Worm (Caenorhabditis elegans) whole organism, mixed stage, embryonic: ENCODE results near the gene sri-32.

Experiments used
- M03D4.4 ChIP-seq: sonication (generic microtip); optimal IDR thresholded peaks from 2 replicates; lab custom pipeline; 2017; ENCODE audit warnings: mild to moderate bottlenecking, missing genetic modification characterization, missing compliant biosample characterization
- bed-3 ChIP-seq: fragments of 200-800 bp; sonication (Bioruptor generic); optimal IDR thresholded peaks from 3 replicates; lab custom pipeline; 2018; ENCODE audit warnings: mild to moderate bottlenecking, missing genetic modification characterization, moderate library complexity, missing compliant biosample characterization
- blmp-1 ChIP-seq: fragments of 150-350 bp; optimal IDR thresholded peaks from 2 replicates; lab custom pipeline; 2014; ENCODE audit warnings: missing biosample characterization, missing genetic modification characterization
- ceh-39 ChIP-seq: fragments of 150-350 bp; optimal IDR thresholded peaks from 2 replicates; lab custom pipeline; 2014; ENCODE audit warnings: missing biosample characterization, missing genetic modification characterization
- ceh-43 ChIP-seq: fragments of 200-800 bp; sonication (Bioruptor generic); optimal IDR thresholded peaks from 2 replicates; lab custom pipeline; 2018; ENCODE audit warnings: mild to moderate bottlenecking, missing genetic modification characterization, moderate library complexity, missing compliant biosample characterization
- ceh-83 ChIP-seq: fragments of 200-800 bp; sonication (Bioruptor generic); optimal IDR thresholded peaks from 2 replicates; lab custom pipeline; 2018; ENCODE audit warnings: mild to moderate bottlenecking, missing genetic modification characterization, missing compliant biosample characterization
- ces-1 ChIP-seq: fragments of 150-350 bp; optimal IDR thresholded peaks from 2 replicates; lab custom pipeline; 2014; ENCODE audit warnings: missing biosample characterization, missing genetic modification reagents, missing genetic modification characterization
- drap-1 ChIP-seq: fragments of 200-800 bp; sonication (Bioruptor generic); optimal IDR thresholded peaks from 3 replicates; lab custom pipeline; 2018; ENCODE audit warnings: mild to moderate bottlenecking, missing genetic modification characterization, missing compliant biosample characterization
- elt-1 ChIP-seq: sonication (generic microtip); optimal IDR thresholded peaks from 2 replicates; lab custom pipeline; 2017; ENCODE audit warnings: missing genetic modification characterization, mild to moderate bottlenecking, missing compliant biosample characterization, antibody characterized with exemption, moderate library complexity, borderline replicate concordance; ENCODE audit not compliant: insufficient read depth
- elt-3 ChIP-seq: fragments of 150-350 bp; optimal IDR thresholded peaks from 2 replicates; lab custom pipeline; 2014; ENCODE audit warnings: missing biosample characterization, missing genetic modification characterization
- flh-1 ChIP-seq: fragments of 200-800 bp; sonication (Bioruptor generic); optimal IDR thresholded peaks from 2 replicates; lab custom pipeline; 2018; ENCODE audit warnings: mild to moderate bottlenecking, missing genetic modification characterization, moderate library complexity, missing compliant biosample characterization
- ham-2 ChIP-seq: fragments of 200-800 bp; sonication (Bioruptor generic); optimal IDR thresholded peaks from 2 replicates; lab custom pipeline; 2018; ENCODE audit warnings: mild to moderate bottlenecking, missing genetic modification characterization, missing compliant biosample characterization
- hlh-1 ChIP-seq: fragments of 150-350 bp; optimal IDR thresholded peaks from 2 replicates; lab custom pipeline; 2014; ENCODE audit warnings: missing biosample characterization, missing genetic modification reagents, missing genetic modification characterization
- lin-13 ChIP-seq: fragments of 150-350 bp; optimal IDR thresholded peaks from 2 replicates; lab custom pipeline; 2014; ENCODE audit warnings: missing biosample characterization, missing genetic modification characterization
- lsy-2 ChIP-seq: fragments of 150-350 bp; optimal IDR thresholded peaks from 2 replicates; lab custom pipeline; 2014; ENCODE audit warnings: missing biosample characterization, missing genetic modification characterization
- mab-5 ChIP-seq: fragments of 150-350 bp; optimal IDR thresholded peaks from 2 replicates; lab custom pipeline; 2014; ENCODE audit warnings: missing biosample characterization, missing genetic modification characterization
- mep-1 ChIP-seq: fragments of 150-350 bp; optimal IDR thresholded peaks from 2 replicates; lab custom pipeline; 2017; ENCODE audit warnings: missing biosample characterization, missing genetic modification reagents, missing genetic modification characterization, inconsistent platforms
- mls-2 ChIP-seq: sonication (generic microtip); optimal IDR thresholded peaks from 2 replicates; lab custom pipeline; 2016; ENCODE audit warnings: mild to moderate bottlenecking, missing genetic modification characterization, moderate library complexity, missing compliant biosample characterization
- nhr-12 ChIP-seq: fragments of 150-350 bp; optimal IDR thresholded peaks from 2 replicates; lab custom pipeline; 2014; ENCODE audit warnings: missing biosample characterization, missing genetic modification characterization
- nhr-2 ChIP-seq: fragments of 150-350 bp; optimal IDR thresholded peaks from 2 replicates; lab custom pipeline; 2014; ENCODE audit warnings: missing biosample characterization, missing genetic modification characterization
- nhr-237 ChIP-seq: fragments of 150-350 bp; optimal IDR thresholded peaks from 2 replicates; lab custom pipeline; 2014; ENCODE audit warnings: missing biosample characterization, missing genetic modification characterization
- nhr-28 ChIP-seq: fragments of 150-350 bp; optimal IDR thresholded peaks from 2 replicates; lab custom pipeline; 2014; ENCODE audit warnings: missing biosample characterization, missing genetic modification characterization
- pha-4 ChIP-seq: fragments of 150-350 bp; optimal IDR thresholded peaks from 2 replicates; lab custom pipeline; 2018; ENCODE audit warnings: missing biosample characterization, missing genetic modification reagents, missing genetic modification characterization
- snpc-4 ChIP-seq: fragments of 150-350 bp; optimal IDR thresholded peaks from 2 replicates; lab custom pipeline; 2014; ENCODE audit warnings: missing biosample characterization, missing genetic modification characterization
- sptf-1 ChIP-seq: sonication (generic microtip); optimal IDR thresholded peaks from 2 replicates; lab custom pipeline; 2017; ENCODE audit warnings: mild to moderate bottlenecking, missing genetic modification characterization, moderate library complexity, missing compliant biosample characterization
- tbx-8 ChIP-seq: fragments of 200-800 bp; sonication (Bioruptor generic); optimal IDR thresholded peaks from 2 replicates; lab custom pipeline; 2018; ENCODE audit warnings: mild to moderate bottlenecking, missing genetic modification characterization, moderate library complexity, missing compliant biosample characterization
- unc-120 ChIP-seq: sonication (generic microtip); optimal IDR thresholded peaks from 2 replicates; lab custom pipeline; 2017; ENCODE audit warnings: missing genetic modification characterization, missing compliant biosample characterization; ENCODE audit not compliant: poor library complexity, severe bottlenecking
- unc-39 ChIP-seq: fragments of 150-350 bp; optimal IDR thresholded peaks from 2 replicates; lab custom pipeline; 2014; ENCODE audit warnings: missing biosample characterization, missing genetic modification characterization
- unc-62 ChIP-seq: fragments of 150-350 bp; optimal IDR thresholded peaks from 2 replicates; lab custom pipeline; 2014; ENCODE audit warnings: missing biosample characterization, missing genetic modification reagents, missing genetic modification characterization
- zip-8 ChIP-seq: fragments of 150-350 bp; optimal IDR thresholded peaks from 2 replicates; lab custom pipeline; 2014; ENCODE audit warnings: missing biosample characterization, missing genetic modification characterization
- ztf-11 ChIP-seq: fragments of 150-350 bp; optimal IDR thresholded peaks from 2 replicates; lab custom pipeline; 2014; ENCODE audit warnings: missing biosample characterization, missing genetic modification characterization

The sri-32 gene

ce11 chrII:3118907-3119382 lies 35.3 kb downstream of the sri-32 start, which contains the start of gene T10D4.6:
Gene T10D4.6 (plus strand): TSS chrII:3119332.
- no peak for TF ChIP-seq ham-2
- no peak for TF ChIP-seq ztf-11 (tag; lab: Kevin White, UChicago)
- TF ChIP-seq hlh-1 (tag; lab: Kevin White, UChicago): peak; percentile 18
- TF ChIP-seq lin-13: peak; percentile 17
- no peak for TF ChIP-seq zip-8
- TF ChIP-seq mep-1 (tag; lab: Kevin White, UChicago): peak; percentile 53
- TF ChIP-seq ceh-39: peak; percentile 9
- peak; percentile 30 for TF ChIP-seq sptf-1 (tag; lab: Kevin White, UChicago)
- TF ChIP-seq nhr-2 (tag; lab: Kevin White, UChicago): no peak
- TF ChIP-seq unc-62 (GFP tag; lab: Kevin White, UChicago): peak; percentile 28
- TF ChIP-seq pha-4 (tag; lab: Kevin White, UChicago): peak; percentile 33
- TF ChIP-seq, all 35 proteins: peak for 7

DNA sequence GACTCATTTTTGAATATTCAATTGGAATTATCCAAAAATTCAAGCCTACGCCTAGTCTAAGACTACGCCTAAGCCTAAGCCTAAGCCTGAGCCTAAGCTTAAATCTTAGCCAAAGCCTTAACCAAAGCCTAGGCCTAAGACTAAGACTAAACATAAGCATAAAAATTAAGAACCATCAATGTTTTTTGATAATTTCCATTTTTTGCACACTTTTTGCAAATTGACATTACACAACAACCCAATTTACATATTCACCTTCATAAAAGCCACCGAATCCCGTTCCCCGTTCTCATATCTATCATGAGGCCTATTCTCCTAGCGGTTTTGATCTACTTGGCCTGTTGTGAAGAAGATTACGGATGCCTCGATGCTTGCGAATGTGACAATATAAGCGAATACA lies 36.8 kb downstream of the sri-32 start, which contains the start of gene T10D4.7:
Gene T10D4.7, plus strand, starts transcription at position 301 of the 400 bp plus-strand sequence.
- TF ChIP-seq tbx-8 (no peak), ceh-83 (GFP tag; lab: Kevin White, UChicago) (no peak), nhr-237 (tag; lab: Kevin White, UChicago) (no peak), nhr-12 (tag; lab: Kevin White, UChicago) (no peak), sptf-1 (tag; lab: Kevin White, UChicago) (no peak), mls-2 (tag; lab: Kevin White, UChicago) (no peak), snpc-4 (tag; lab: Kevin White, UChicago) (no peak), ces-1 (GFP tag; lab: Kevin White, UChicago) (no peak), mab-5 (no peak), elt-3 (tag; lab: Kevin White, UChicago) (no peak), nhr-2 (tag; lab: Kevin White, UChicago) (no peak), ceh-43 (GFP tag; lab: Kevin White, UChicago) (no peak), lsy-2 (tag; lab: Kevin White, UChicago) (no peak), unc-39 (tag; lab: Kevin White, UChicago) (no peak), drap-1 (GFP tag; lab: Kevin White, UChicago) (no peak), bed-3 (GFP tag; lab: Kevin White, UChicago) (no peak), mep-1 (tag; lab: Kevin White, UChicago) (no peak)
- TF ChIP-seq, all 35 proteins: peak for 0

- TF ChIP-seq ceh-39 (no peak), nhr-28 (no peak), mab-5 (no peak), flh-1 (no peak), lin-13 (no peak)
These were observed 40.3 kb downstream of the sri-32 start, which contains the start of gene clec-123 for ce11 chrII:3113934-3114333. Gene clec-123 (plus strand): TSS chrII:3114234.

DNA sequence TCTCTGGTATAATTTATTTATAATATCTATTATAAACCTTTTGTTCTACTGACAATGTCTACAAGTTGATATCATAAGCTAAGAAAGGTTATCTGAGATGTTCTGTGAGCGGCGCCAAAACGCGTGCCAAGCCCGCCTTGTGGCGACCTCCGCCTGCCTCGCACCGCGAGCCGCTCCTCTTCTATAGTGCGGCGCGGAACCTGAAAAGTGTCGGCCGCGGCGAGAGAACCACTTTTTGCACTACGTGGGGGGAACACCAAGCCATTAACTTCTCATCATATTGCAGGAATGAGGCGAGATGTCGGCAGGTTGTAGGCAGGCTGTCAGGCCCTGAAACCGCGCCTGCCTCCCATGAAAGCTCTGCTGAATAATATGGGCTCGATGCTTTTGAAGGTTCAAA lies 41.0 kb downstream of the sri-32 start:
- TF ChIP-seq nhr-2 (tag; lab: Kevin White, UChicago): no peak

- TF ChIP-seq zip-8 (no peak), nhr-12 (tag; lab: Kevin White, UChicago) (no peak), lin-13 (no peak), M03D4.4 (tag; lab: Kevin White, UChicago) (no peak), unc-120 (tag; lab: Kevin White, UChicago) (no peak), ces-1 (GFP tag; lab: Kevin White, UChicago) (no peak), sptf-1 (tag; lab: Kevin White, UChicago) (no peak), blmp-1 (tag; lab: Kevin White, UChicago) (no peak), unc-39 (tag; lab: Kevin White, UChicago) (no peak), elt-1 (no peak)
These were observed 42.0 kb downstream of the sri-32 start, which contains the start of gene Y25C1A.2 for ce11 chrII:3112313-3112712. Gene Y25C1A.2 (plus strand): TSS chrII:3112613.

DNA sequence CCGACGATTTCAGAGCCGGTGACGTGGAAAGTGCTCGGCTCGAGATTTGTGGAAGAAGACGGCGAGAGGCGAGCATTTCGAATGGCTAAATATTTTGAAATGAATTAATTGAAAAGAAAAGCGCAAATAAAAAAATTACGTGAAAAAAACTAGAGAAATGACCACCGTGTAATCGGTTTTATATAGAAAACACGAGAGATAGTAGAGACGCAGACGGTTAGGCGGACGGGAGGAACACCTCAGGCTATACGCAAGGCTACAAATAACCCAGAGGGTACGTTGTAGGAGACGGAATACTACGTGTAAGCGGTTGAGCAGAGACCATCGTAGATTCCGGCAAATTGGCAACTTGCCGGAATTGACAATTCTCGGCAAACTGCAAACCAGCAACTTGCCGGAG lies 43.1 kb downstream of the sri-32 start, which contains the start of gene Y25C1A.13:
Gene Y25C1A.13, minus strand, starts transcription at position 101 of the 400 bp plus-strand sequence.
- TF ChIP-seq unc-39 (tag; lab: Kevin White, UChicago): no peak
- no peak for TF ChIP-seq M03D4.4 (tag; lab: Kevin White, UChicago)
- no peak for TF ChIP-seq ceh-83 (GFP tag; lab: Kevin White, UChicago)
- no peak for TF ChIP-seq flh-1
- no peak for TF ChIP-seq tbx-8
- TF ChIP-seq blmp-1 (tag; lab: Kevin White, UChicago): no peak
- TF ChIP-seq mep-1 (tag; lab: Kevin White, UChicago): no peak
- TF ChIP-seq mls-2 (tag; lab: Kevin White, UChicago): no peak
